Worm (Caenorhabditis elegans): ENCODE data around the gene C12D5.3.

ce11 chrV:7641718-7642117, 34.3 kb upstream of the C12D5.3 start:
- no peak for TF ChIP-seq alr-1 (tag; optimal IDR thresholded peaks at IDR 0.05)
- no peak for TF ChIP-seq zag-1 (tag; optimal IDR thresholded peaks at IDR 0.05)
- TF ChIP-seq unc-62 (GFP tag; optimal IDR thresholded peaks at IDR 0.05), result no peak
- no peak for TF ChIP-seq F13H6.1 (tag; optimal IDR thresholded peaks at IDR 0.05)
- no peak for TF ChIP-seq lsy-2 (tag; optimal IDR thresholded peaks at IDR 0.05)
- TF ChIP-seq snpc-4 (tag; optimal IDR thresholded peaks at IDR 0.05), result no peak
- no peak for TF ChIP-seq lin-39 (tag; optimal IDR thresholded peaks at IDR 0.05)
- TF ChIP-seq skn-1 (tag; optimal IDR thresholded peaks at IDR 0.05), result no peak

Data from whole organism, L2 larva.